Worm (Caenorhabditis elegans) whole organism, early embryonic: ENCODE results near the gene twk-12.

Experiments used
- B0310.2 ChIP-seq: sonication (generic microtip); optimal IDR thresholded peaks from 2 replicates; lab custom pipeline; 2016; ENCODE audit warnings: mild to moderate bottlenecking, missing genetic modification characterization, missing compliant biosample characterization
- F13C5.2 ChIP-seq: sonication (generic microtip); optimal IDR thresholded peaks from 2 replicates; lab custom pipeline; 2017; ENCODE audit warnings: mild to moderate bottlenecking, missing genetic modification characterization, inconsistent platforms, missing compliant biosample characterization
- aly-1 ChIP-seq: sonication (generic microtip); optimal IDR thresholded peaks from 2 replicates; lab custom pipeline; 2016; ENCODE audit warnings: missing genetic modification characterization, missing compliant biosample characterization
- ama-1 ChIP-seq: fragments of 150-350 bp; optimal IDR thresholded peaks from 2 replicates; lab custom pipeline; 2014
- ceh-13 ChIP-seq: fragments of 200-800 bp; sonication (Bioruptor generic); optimal IDR thresholded peaks from 2 replicates; lab custom pipeline; 2018; ENCODE audit warnings: mild to moderate bottlenecking, missing genetic modification characterization, missing compliant biosample characterization
- ceh-36 ChIP-seq: sonication (generic microtip); optimal IDR thresholded peaks from 2 replicates; lab custom pipeline; 2016; ENCODE audit warnings: missing genetic modification characterization, inconsistent platforms, missing compliant biosample characterization
- ets-7 ChIP-seq: sonication (generic microtip); optimal IDR thresholded peaks from 2 replicates; lab custom pipeline; 2016; ENCODE audit warnings: missing genotype, missing genetic modification characterization, missing compliant biosample characterization
- flt-1 ChIP-seq: fragments of 200-800 bp; sonication (Bioruptor generic); IDR thresholded peaks from 2 replicates; pipeline ENCODE4 v1.3.6; 2022; ENCODE audit warnings: missing genetic modification characterization, missing compliant biosample characterization
- hmbx-1 ChIP-seq: sonication (generic microtip); optimal IDR thresholded peaks from 2 replicates; lab custom pipeline; 2016; ENCODE audit warnings: mild to moderate bottlenecking, missing genetic modification characterization, missing compliant biosample characterization
- hmg-4 ChIP-seq: fragments of 200-800 bp; sonication (Bioruptor generic); optimal IDR thresholded peaks from 2 replicates; lab custom pipeline; 2018; ENCODE audit warnings: mild to moderate bottlenecking, missing genetic modification characterization, missing compliant biosample characterization
- hnd-1 ChIP-seq: sonication (generic microtip); optimal IDR thresholded peaks from 2 replicates; lab custom pipeline; 2016; ENCODE audit warnings: missing genetic modification characterization, missing compliant biosample characterization
- pes-1 ChIP-seq: fragments of 200-800 bp; sonication (Bioruptor generic); IDR thresholded peaks from 2 replicates; pipeline ENCODE4 v1.3.6; 2022; ENCODE audit warnings: missing genetic modification reagents, missing genetic modification characterization, missing compliant biosample characterization
- scrt-1 ChIP-seq: fragments of 200-800 bp; sonication (Bioruptor generic); IDR thresholded peaks from 2 replicates; pipeline ENCODE4 v1.3.6; 2022; ENCODE audit warnings: missing genetic modification characterization, missing compliant biosample characterization
- sea-1 ChIP-seq: fragments of 200-800 bp; sonication (Bioruptor generic); conservative IDR thresholded peaks from 2 replicates; pipeline ENCODE4 v1.3.6; 2022; ENCODE audit warnings: missing genetic modification characterization, missing compliant biosample characterization
- tbx-11 ChIP-seq: fragments of 200-800 bp; sonication (Bioruptor generic); IDR thresholded peaks from 2 replicates; pipeline ENCODE4 v1.3.6; 2022; ENCODE audit warnings: missing genetic modification characterization, missing compliant biosample characterization
- tbx-37 ChIP-seq: fragments of 200-800 bp; sonication (Bioruptor generic); conservative IDR thresholded peaks from 2 replicates; pipeline ENCODE4 v1.3.6; 2022; ENCODE audit warnings: missing genetic modification reagents, missing genetic modification characterization, missing compliant biosample characterization
- tra-4 ChIP-seq: sonication (generic microtip); optimal IDR thresholded peaks from 2 replicates; lab custom pipeline; 2017; ENCODE audit warnings: missing genetic modification characterization, missing compliant biosample characterization

twk-12 gene

DNA sequence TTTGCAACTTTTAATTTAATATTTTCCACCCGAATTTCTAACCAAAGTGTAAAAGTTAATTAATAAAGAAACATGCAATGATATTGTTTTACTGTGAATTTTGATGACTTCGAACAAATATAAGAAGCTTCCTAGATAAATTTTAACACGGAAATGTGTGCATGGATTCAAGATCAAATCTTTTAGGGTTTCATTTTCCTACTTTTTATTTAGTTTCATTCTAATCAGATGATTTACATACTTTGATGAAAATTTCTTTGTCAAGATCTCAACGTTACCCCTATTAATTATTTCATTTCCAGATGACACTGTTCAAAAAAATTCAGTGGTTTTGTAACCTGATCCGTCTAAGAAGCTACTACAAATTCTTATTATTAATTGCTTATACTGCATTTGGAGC lies at the start of gene twk-12:
Gene twk-12, plus strand, starts transcription at position 301 of the 400 bp plus-strand sequence.
- no peak for TF ChIP-seq ceh-13 (GFP tag; lab: Kevin White, UChicago)
- TF ChIP-seq ets-7 (tag; lab: Kevin White, UChicago) = no peak
- no peak for TF ChIP-seq B0310.2 (tag; lab: Kevin White, UChicago)
- no peak for TF ChIP-seq tra-4 (tag; lab: Kevin White, UChicago)
- no peak for TF ChIP-seq sea-1 (GFP tag; lab: Robert Waterston, UW)
- TF ChIP-seq ceh-36 = no peak
- no peak for TF ChIP-seq pes-1 (GFP tag; lab: Robert Waterston, UW)
- TF ChIP-seq tbx-37 (GFP tag; lab: Robert Waterston, UW) = no peak
- no peak for TF ChIP-seq hmbx-1
- TF ChIP-seq hnd-1 (tag; lab: Kevin White, UChicago) = no peak
- TF ChIP-seq flt-1 (GFP tag; lab: Robert Waterston, UW) = no peak
- no peak for TF ChIP-seq scrt-1 (GFP tag; lab: Robert Waterston, UW)
- no peak for TF ChIP-seq hmg-4 (GFP tag; lab: Kevin White, UChicago)
- no peak for TF ChIP-seq ama-1 (lab: Kevin White, UChicago)
- no peak for TF ChIP-seq tbx-11 (GFP tag; lab: Robert Waterston, UW)
- TF ChIP-seq aly-1 (tag; lab: Kevin White, UChicago) = no peak
- TF ChIP-seq F13C5.2 (tag; lab: Kevin White, UChicago) = no peak

DNA sequence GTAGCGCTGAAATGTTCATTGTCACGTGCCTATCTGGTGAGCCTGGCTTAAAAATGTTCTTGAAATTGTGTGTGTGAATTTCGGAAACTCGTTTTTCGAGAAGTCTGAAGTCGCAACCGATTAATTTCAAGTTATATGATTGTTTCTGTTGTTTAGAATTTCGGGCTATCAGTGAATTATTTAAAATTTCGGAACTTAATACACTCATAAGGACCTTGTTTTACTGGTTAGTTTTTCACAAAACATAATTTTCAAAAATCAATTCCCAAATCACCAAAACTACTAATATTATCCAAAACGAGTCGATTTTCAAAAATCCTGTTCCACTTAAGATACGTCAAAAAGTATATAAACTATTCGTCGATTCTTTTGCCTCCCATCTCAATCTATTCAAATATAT lies 36.9 kb upstream of the twk-12 start:
- no peak for TF ChIP-seq tra-4 (tag; lab: Kevin White, UChicago)
- no peak for TF ChIP-seq tbx-11 (GFP tag; lab: Robert Waterston, UW)
- no peak for TF ChIP-seq ets-7 (tag; lab: Kevin White, UChicago)
- no peak for TF ChIP-seq aly-1 (tag; lab: Kevin White, UChicago)
- no peak for TF ChIP-seq F13C5.2 (tag; lab: Kevin White, UChicago)
- no peak for TF ChIP-seq B0310.2 (tag; lab: Kevin White, UChicago)
- TF ChIP-seq hmg-4 (GFP tag; lab: Kevin White, UChicago) = no peak
- TF ChIP-seq sea-1 (GFP tag; lab: Robert Waterston, UW) = no peak
- no peak for TF ChIP-seq ceh-13 (GFP tag; lab: Kevin White, UChicago)
- no peak for TF ChIP-seq ama-1 (lab: Kevin White, UChicago)
- no peak for TF ChIP-seq hnd-1 (tag; lab: Kevin White, UChicago)
- TF ChIP-seq pes-1 (GFP tag; lab: Robert Waterston, UW) = no peak
- no peak for TF ChIP-seq hmbx-1
- TF ChIP-seq scrt-1 (GFP tag; lab: Robert Waterston, UW) = no peak
- no peak for TF ChIP-seq flt-1 (GFP tag; lab: Robert Waterston, UW)
- no peak for TF ChIP-seq ceh-36

ce11 chrV:10632758-10633157 lies 34.6 kb upstream of the twk-12 start, which contains the start of gene mab-23:
mab-23 (plus strand) TSS chrV:10633058.
- TF ChIP-seq tra-4 (tag; lab: Kevin White, UChicago) (no peak), hmg-4 (GFP tag; lab: Kevin White, UChicago) (no peak), ama-1 (lab: Kevin White, UChicago) (no peak), ceh-13 (GFP tag; lab: Kevin White, UChicago) (no peak), hnd-1 (tag; lab: Kevin White, UChicago) (no peak), scrt-1 (GFP tag; lab: Robert Waterston, UW) (no peak), tbx-11 (GFP tag; lab: Robert Waterston, UW) (no peak), F13C5.2 (tag; lab: Kevin White, UChicago) (no peak), sea-1 (GFP tag; lab: Robert Waterston, UW) (no peak), aly-1 (tag; lab: Kevin White, UChicago) (no peak), ceh-36 (no peak), pes-1 (GFP tag; lab: Robert Waterston, UW) (no peak)

- TF ChIP-seq hnd-1 (tag; lab: Kevin White, UChicago) = no peak
- TF ChIP-seq F13C5.2 (tag; lab: Kevin White, UChicago) = no peak
- no peak for TF ChIP-seq B0310.2 (tag; lab: Kevin White, UChicago)
- no peak for TF ChIP-seq hmbx-1
- TF ChIP-seq aly-1 (tag; lab: Kevin White, UChicago) = no peak
- TF ChIP-seq tra-4 (tag; lab: Kevin White, UChicago) = no peak
- TF ChIP-seq tbx-11 (GFP tag; lab: Robert Waterston, UW) = no peak
- no peak for TF ChIP-seq ets-7 (tag; lab: Kevin White, UChicago)
- TF ChIP-seq scrt-1 (GFP tag; lab: Robert Waterston, UW) = no peak
- TF ChIP-seq sea-1 (GFP tag; lab: Robert Waterston, UW) = no peak
- no peak for TF ChIP-seq tbx-37 (GFP tag; lab: Robert Waterston, UW)
- no peak for TF ChIP-seq hmg-4 (GFP tag; lab: Kevin White, UChicago)
- TF ChIP-seq ceh-36 = no peak
- no peak for TF ChIP-seq ceh-13 (GFP tag; lab: Kevin White, UChicago)
- no peak for TF ChIP-seq flt-1 (GFP tag; lab: Robert Waterston, UW)
- TF ChIP-seq ama-1 (lab: Kevin White, UChicago) = no peak
- TF ChIP-seq pes-1 (GFP tag; lab: Robert Waterston, UW) = no peak
These were observed 31.7 kb upstream of the twk-12 start, which contains the start of gene kvs-2 for ce11 chrV:10635722-10636121. kvs-2 (plus strand) TSS chrV:10636022.

ce11 chrV:10640977-10641376 lies 26.4 kb upstream of the twk-12 start:
- TF ChIP-seq hmbx-1 (no peak), ets-7 (tag; lab: Kevin White, UChicago) (no peak), hmg-4 (GFP tag; lab: Kevin White, UChicago) (no peak), tbx-11 (GFP tag; lab: Robert Waterston, UW) (no peak), tbx-37 (GFP tag; lab: Robert Waterston, UW) (no peak), F13C5.2 (tag; lab: Kevin White, UChicago) (no peak), sea-1 (GFP tag; lab: Robert Waterston, UW) (no peak), scrt-1 (GFP tag; lab: Robert Waterston, UW) (no peak)

DNA sequence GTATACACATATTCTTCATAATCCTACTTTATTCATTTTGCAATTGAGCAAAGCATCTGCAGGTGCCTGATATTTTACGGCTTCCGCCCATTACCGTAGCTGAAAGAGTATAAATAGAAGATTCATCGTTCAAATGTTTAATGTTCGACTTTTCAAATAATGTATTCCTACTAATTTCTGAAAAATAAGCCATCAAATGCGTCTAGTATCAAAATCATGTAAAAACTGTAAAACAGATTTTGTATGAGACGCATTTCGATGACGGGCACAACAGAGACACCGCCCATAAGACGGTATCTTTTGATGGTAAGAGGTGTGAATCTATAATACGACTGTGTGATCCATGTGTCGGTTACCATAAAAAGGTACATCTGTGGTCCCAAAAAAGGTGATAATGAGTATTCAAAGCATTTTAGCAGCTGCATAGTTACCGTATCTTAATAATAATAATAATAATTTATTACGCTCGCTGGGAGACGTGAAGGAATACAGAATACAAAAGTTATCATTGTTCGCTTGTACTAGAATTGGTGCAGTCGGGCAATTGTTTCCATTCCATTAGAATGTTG lies 20.3 kb upstream of the twk-12 start, which contains the start of the genes C32C4.3 and C32C4.16:
Gene C32C4.3, minus strand, starts transcription at position 101 of the 569 bp plus-strand sequence.
Gene C32C4.16, plus strand, starts transcription at position 519 of the 569 bp plus-strand sequence.
- TF ChIP-seq tra-4 (tag; lab: Kevin White, UChicago) (no peak), tbx-11 (GFP tag; lab: Robert Waterston, UW) (no peak), flt-1 (GFP tag; lab: Robert Waterston, UW) (no peak), sea-1 (GFP tag; lab: Robert Waterston, UW) (no peak), scrt-1 (GFP tag; lab: Robert Waterston, UW) (no peak), ets-7 (tag; lab: Kevin White, UChicago) (no peak), F13C5.2 (tag; lab: Kevin White, UChicago) (no peak), B0310.2 (tag; lab: Kevin White, UChicago) (no peak), ama-1 (lab: Kevin White, UChicago) (no peak), aly-1 (tag; lab: Kevin White, UChicago) (no peak), tbx-37 (GFP tag; lab: Robert Waterston, UW) (no peak)
